Fruit fly (Drosophila melanogaster): ENCODE measurements around the gene CG10654.

Gene CG10654

DNA sequence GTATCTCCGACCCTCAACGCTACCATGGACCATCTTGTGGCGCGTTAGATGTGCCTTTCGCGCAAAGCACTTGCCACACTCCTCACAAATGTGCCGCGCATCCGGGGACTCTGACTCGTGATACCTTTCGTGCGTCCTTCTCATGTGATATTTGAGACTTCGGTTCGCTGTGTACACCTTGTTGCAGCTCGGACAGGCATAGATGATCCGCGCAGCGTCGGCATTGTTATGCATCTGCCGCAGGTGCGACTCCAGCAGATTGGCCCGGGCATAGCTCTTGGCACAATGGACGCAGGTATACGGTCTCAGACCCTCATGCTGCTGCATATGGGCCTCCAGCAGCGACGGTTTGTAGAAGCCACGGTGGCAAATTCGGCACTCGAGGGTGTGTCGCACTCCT is 1.6 kb downstream of the CG10654 start:
- TF ChIP-seq fd96Ca (GFP tag; IDR thresholded peaks at IDR 0.05) (no peak), D1 (tag; optimal IDR thresholded peaks at IDR 0.05) (no peak), Ets98B (GFP tag; IDR thresholded peaks at IDR 0.05) (no peak), CG9948 (tag; optimal IDR thresholded peaks at IDR 0.05) (no peak), CG32121 (GFP tag; IDR thresholded peaks at IDR 0.05) (no peak), CG34367 (tag; optimal IDR thresholded peaks at IDR 0.05) (no peak)

DNA sequence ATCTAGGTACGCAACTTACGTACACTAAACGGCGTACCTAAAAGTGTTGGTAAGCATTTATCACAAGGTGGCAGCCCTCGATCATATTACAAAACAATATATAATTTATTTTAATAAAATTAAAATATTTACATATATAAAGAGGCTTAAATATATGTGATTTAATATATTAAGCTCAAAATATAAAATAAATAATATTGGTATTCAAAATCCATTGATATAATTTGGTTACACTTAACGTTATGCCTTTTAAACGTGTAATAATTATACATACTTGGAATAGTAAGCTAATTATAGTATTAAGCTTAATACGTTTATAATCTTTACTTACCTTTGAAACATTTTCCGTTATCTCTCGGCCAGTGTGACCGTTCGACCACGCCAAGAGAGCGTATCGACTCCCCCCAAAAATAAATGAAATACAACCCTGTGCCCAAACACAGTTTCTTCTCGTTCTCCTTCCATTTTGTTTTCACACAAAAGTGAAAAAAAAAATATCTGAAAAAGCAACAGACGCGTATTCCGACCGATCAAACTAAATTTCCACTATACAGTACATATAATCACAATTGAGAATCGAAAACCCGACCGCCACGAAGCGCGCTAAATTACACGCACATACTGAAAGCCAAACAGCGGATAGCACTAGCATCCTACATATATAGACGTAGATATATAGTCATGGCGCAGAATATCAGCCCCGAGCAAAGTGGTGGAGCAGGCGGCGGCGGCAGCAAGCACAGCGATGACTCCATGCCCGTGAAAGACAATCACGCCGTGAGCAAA is 3.6 kb downstream of the CG10654 start, which contains the start of the genes CG10646 and vih:
CG10646 (minus strand) TSS at position 30 of the 786 bp plus-strand sequence.
vih (plus strand) TSS at position 428 of the 786 bp plus-strand sequence.
- no peak for TF ChIP-seq CG14655 (GFP tag; optimal IDR thresholded peaks at IDR 0.05)
- TF ChIP-seq CG4496 (GFP tag; IDR thresholded peaks at IDR 0.05) = peak; percentile 31; the same call in 1 of the 3 replicates
- peak; percentile 27 for TF ChIP-seq CG15710 (tag; optimal IDR thresholded peaks at IDR 0.05)
- peak; percentile 37 for TF ChIP-seq Snoo (tag; optimal IDR thresholded peaks at IDR 0.05)
- no peak for TF ChIP-seq CG9948 (tag; optimal IDR thresholded peaks at IDR 0.05)
- TF ChIP-seq gl (tag; optimal IDR thresholded peaks at IDR 0.05) = no peak
- TF ChIP-seq CG8159 (tag; optimal IDR thresholded peaks at IDR 0.05) = peak; percentile 23
- TF ChIP-seq EcR (GFP tag; optimal IDR thresholded peaks at IDR 0.05) = no peak
- TF ChIP-seq CG12605 (GFP tag; IDR thresholded peaks at IDR 0.05) = no peak

DNA sequence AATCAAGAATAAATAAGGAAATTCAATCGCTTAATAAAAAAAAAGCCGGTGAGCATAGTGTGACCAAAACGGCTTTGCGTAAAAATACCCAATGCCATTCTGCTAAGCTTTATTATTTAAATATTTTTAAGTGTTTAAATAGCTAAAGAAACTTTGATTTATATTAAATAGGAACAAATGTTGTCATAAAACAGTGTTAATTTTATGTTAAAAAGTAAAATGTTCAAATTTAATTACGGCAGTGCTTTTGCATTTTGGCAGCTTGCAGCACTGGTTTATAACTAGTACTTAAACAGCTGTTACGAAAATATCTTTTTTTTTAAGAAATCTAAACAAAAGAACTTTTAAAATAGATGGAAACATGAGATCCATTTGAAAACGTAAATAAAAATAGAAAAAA is 6.4 kb downstream of the CG10654 start, which contains the start of the genes CG10638 and CG10681:
CG10638 (minus strand) TSS at position 63 of the 400 bp plus-strand sequence.
CG10681 (plus strand) TSS at position 265 of the 400 bp plus-strand sequence.
- TF ChIP-seq CG8159 (tag; optimal IDR thresholded peaks at IDR 0.05) (peak; percentile 16), CG17806 (tag; optimal IDR thresholded peaks at IDR 0.05) (peak; percentile 11), CG15710 (tag; optimal IDR thresholded peaks at IDR 0.05) (peak; percentile 40), CG13204 (GFP tag; optimal IDR thresholded peaks at IDR 0.05) (no peak), Snoo (tag; optimal IDR thresholded peaks at IDR 0.05) (peak; percentile 27), CG9948 (tag; optimal IDR thresholded peaks at IDR 0.05) (peak; percentile 3)

DNA sequence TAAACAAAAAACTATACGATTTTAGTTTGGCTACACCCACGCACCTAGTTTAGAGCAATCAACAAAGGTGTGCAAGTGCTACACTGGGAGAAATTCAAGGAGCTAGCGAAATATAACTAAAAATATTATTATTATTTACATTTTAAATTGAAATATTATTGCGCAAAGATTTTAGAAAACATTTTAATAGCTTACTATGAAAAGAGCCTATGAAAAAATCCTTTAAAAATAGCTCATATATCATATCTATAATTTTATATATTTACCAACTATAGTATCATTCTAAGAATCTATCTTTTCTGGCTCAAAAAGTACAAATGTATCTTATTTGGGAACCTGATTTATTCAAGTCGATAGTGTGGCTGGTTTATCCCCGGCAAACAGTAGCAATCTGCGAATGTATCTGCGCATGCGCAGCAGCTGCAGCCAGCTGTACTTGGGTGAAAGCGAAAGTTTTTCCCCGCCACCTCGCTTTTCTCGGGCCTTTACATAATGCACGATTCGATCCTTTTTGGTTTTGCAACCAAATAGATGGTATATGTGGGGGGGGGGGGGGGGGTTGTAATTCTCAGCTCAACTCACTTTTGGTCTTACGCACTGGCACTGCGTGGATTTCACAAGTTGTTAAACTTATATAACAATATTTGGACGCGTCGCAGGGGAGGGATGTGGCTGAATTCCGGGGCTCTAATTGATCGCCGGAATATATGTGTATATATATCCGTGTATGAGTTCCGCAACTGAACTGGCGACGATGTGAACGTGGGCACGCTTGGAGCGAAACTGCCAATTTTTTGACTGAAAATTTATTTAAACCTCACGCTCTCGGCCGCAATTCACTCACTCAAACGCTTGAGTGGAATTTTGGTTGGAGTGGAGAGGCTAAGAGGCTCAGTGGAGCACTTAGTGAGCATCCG is 11.0 kb downstream of the CG10654 start, which contains the start of gene CG10657:
CG10657 (minus strand) TSS at position 789 of the 917 bp plus-strand sequence.
- TF ChIP-seq CG32121 (GFP tag; IDR thresholded peaks at IDR 0.05) (peak; percentile 35; the same call in 1 of the 2 replicates), Snoo (tag; optimal IDR thresholded peaks at IDR 0.05) (no peak), CG17806 (tag; optimal IDR thresholded peaks at IDR 0.05) (peak; percentile 6), CG14655 (GFP tag; optimal IDR thresholded peaks at IDR 0.05) (no peak), CG4496 (GFP tag; IDR thresholded peaks at IDR 0.05) (0 out of 3 replicates have a peak, but pooled peaks have one; percentile 32), CG9948 (tag; optimal IDR thresholded peaks at IDR 0.05) (peak; percentile 18), CG10348 (GFP tag; IDR thresholded peaks at IDR 0.05) (no peak), CG15710 (tag; optimal IDR thresholded peaks at IDR 0.05) (peak; percentile 11), fd96Ca (GFP tag; IDR thresholded peaks at IDR 0.05) (0 out of 3 replicates have a peak, but pooled peaks have one; percentile 15)

DNA sequence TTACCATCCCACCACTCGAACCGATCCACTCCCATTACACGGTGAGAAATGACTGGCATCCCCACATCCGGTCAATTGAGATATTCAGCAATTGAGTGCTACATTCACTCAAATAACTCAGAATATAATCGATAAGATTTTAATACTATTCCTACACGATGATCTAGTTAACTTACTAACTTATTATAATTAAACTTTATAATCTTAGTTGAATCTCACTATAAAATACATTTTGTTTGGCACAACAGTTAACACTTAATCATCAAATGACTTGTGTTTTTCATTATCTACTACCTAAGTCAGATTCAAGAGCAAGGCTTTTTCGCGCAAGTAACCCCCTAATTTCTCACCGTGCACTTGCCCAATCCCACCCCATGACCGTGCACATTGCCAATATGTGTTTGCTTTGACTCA is 12.3 kb downstream of the CG10654 start:
- TF ChIP-seq CG12605 (GFP tag; IDR thresholded peaks at IDR 0.05) = 0 out of 2 replicates have a peak, but pooled peaks have one; percentile 20
- TF ChIP-seq CG9948 (tag; optimal IDR thresholded peaks at IDR 0.05) = peak; percentile 82
- TF ChIP-seq CG13204 (GFP tag; optimal IDR thresholded peaks at IDR 0.05) = no peak
- TF ChIP-seq CG32121 (GFP tag; IDR thresholded peaks at IDR 0.05) = peak; percentile 73
- TF ChIP-seq CG10348 (GFP tag; IDR thresholded peaks at IDR 0.05) = peak; percentile 20; the same call in 1 of the 2 replicates
- TF ChIP-seq gl (tag; optimal IDR thresholded peaks at IDR 0.05) = peak; percentile 60
- TF ChIP-seq D1 (tag; optimal IDR thresholded peaks at IDR 0.05) = peak; percentile 75
- TF ChIP-seq CG14655 (GFP tag; optimal IDR thresholded peaks at IDR 0.05) = peak; percentile 95
- TF ChIP-seq CG15710 (tag; optimal IDR thresholded peaks at IDR 0.05) = peak; percentile 85
- TF ChIP-seq Pif1B (GFP tag; optimal IDR thresholded peaks at IDR 0.05) = peak; percentile 83
- peak; percentile 76 for TF ChIP-seq CG17806 (tag; optimal IDR thresholded peaks at IDR 0.05)
- TF ChIP-seq CG4496 (GFP tag; IDR thresholded peaks at IDR 0.05) = no peak; the same call in none of the 3 replicates
- peak; percentile 86 for TF ChIP-seq Snoo (tag; optimal IDR thresholded peaks at IDR 0.05)
- TF ChIP-seq Pif1A (GFP tag; optimal IDR thresholded peaks at IDR 0.05) = peak; percentile 84
- TF ChIP-seq CG34367 (tag; optimal IDR thresholded peaks at IDR 0.05) = peak; percentile 75
- TF ChIP-seq rn (GFP tag; IDR thresholded peaks at IDR 0.05) = 0 out of 2 replicates have a peak, but pooled peaks have one; percentile 25
- TF ChIP-seq CG8159 (tag; optimal IDR thresholded peaks at IDR 0.05) = peak; percentile 87
- peak; percentile 92 for TF ChIP-seq CG8301 (tag; optimal IDR thresholded peaks at IDR 0.05)
- no peak for TF ChIP-seq EcR (GFP tag; optimal IDR thresholded peaks at IDR 0.05)
- peak; percentile 67 for TF ChIP-seq Ets98B (GFP tag; IDR thresholded peaks at IDR 0.05)
- TF ChIP-seq fd96Ca (GFP tag; IDR thresholded peaks at IDR 0.05) = peak; percentile 69; the same call in 2 of the 3 replicates

Measured in whole organism, pupa.